Worm (Caenorhabditis elegans): ENCODE measurements around the gene ops-1.

The ops-1 gene

DNA sequence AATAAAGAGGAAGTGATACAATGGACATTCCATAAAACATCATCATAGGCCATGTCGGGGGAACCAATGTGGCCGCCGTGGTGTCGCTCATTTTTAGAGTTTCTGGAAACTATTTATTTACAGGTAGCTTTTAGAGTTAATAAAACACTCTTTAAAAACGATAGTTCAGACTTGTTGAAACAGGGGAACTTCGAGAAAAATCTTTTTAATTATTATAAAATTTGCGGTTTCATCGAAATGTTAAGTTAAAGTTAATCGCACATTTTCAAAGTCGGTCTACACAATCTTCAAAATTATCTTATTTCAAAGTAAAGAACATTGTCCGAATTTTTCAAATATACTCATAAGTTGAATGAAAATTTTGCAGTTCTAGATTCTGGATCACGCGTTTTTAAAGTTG lies at the start of gene ops-1:
TSS of gene ops-1 (minus strand) at position 101 of the 400 bp plus-strand sequence.
- TF ChIP-seq T23F11.4 (GFP tag; optimal IDR thresholded peaks at IDR 0.05): no peak
- no peak for TF ChIP-seq dmd-4 (tag; optimal IDR thresholded peaks at IDR 0.05; ENCODE audit: borderline replicate concordance)
- TF ChIP-seq hlh-15 (tag; optimal IDR thresholded peaks at IDR 0.05): no peak
- TF ChIP-seq lim-6 (tag; optimal IDR thresholded peaks at IDR 0.05): no peak
- no peak for TF ChIP-seq dve-1 (tag; optimal IDR thresholded peaks at IDR 0.05)

DNA sequence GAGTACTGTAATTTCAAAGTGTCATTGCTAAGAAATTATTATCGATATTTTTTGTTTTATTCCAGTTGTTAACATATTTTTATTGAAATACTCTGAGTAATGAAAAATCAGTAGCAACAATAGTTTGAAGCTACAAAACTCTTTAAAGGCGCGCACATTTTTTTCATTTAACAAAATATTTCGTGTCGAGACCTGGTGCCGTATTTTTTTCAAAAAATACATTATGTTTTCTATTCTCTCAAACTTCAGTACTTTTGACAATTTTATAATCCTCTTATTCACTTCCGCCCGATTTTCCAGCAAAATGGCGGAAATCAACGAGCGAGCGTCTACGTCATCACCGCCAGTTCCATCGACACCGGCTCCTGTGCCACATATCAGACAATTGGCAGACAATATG lies 49.7 kb upstream of the ops-1 start, which contains the start of gene blos-2:
TSS of gene blos-2 (plus strand) at position 301 of the 400 bp plus-strand sequence.
- TF ChIP-seq ceh-6 (GFP tag; optimal IDR thresholded peaks at IDR 0.05) (no peak), dve-1 (tag; optimal IDR thresholded peaks at IDR 0.05) (no peak), pha-2 (tag; optimal IDR thresholded peaks at IDR 0.05) (no peak), nhr-232 (tag; optimal IDR thresholded peaks at IDR 0.05) (no peak), che-1 (tag; optimal IDR thresholded peaks at IDR 0.05) (no peak), hlh-15 (tag; optimal IDR thresholded peaks at IDR 0.05) (no peak), dmd-4 (tag; optimal IDR thresholded peaks at IDR 0.05; ENCODE audit: borderline replicate concordance) (no peak), hlh-8 (tag; optimal IDR thresholded peaks at IDR 0.05) (no peak), elt-4 (tag; optimal IDR thresholded peaks at IDR 0.05) (no peak), syd-9 (tag; optimal IDR thresholded peaks at IDR 0.05) (no peak), pax-1 (tag; optimal IDR thresholded peaks at IDR 0.05) (no peak), ceh-45 (GFP tag; IDR thresholded peaks at IDR 0.05) (no peak), fax-1 (tag; optimal IDR thresholded peaks at IDR 0.05) (no peak), ceh-24 (tag; optimal IDR thresholded peaks at IDR 0.05) (no peak), hlh-30 (tag; optimal IDR thresholded peaks at IDR 0.05; ENCODE audit: insufficient read depth) (no peak), ets-4 (tag; optimal IDR thresholded peaks at IDR 0.05) (no peak), nhr-11 (tag; optimal IDR thresholded peaks at IDR 0.05) (no peak), tbx-2 (tag; optimal IDR thresholded peaks at IDR 0.05) (no peak), gmeb-2 (tag; optimal IDR thresholded peaks at IDR 0.05) (no peak)

DNA sequence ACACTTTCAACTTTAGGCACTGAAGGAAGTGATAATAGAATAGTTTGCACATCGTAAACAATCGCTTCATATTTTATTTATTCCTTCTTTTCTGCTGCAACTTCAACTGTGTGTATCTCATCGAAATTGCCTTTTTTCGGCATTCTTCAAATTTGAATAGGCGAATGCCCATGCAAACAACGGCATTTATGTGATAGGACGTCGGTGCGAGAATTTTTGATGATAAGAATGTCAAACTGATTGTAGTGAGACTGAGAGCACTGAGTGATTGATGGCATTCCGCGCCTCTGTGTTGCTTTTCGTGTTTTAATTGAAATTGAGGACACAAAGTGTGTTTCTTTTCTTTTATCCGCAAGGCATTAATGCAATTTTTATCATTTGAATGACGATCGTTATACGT lies 46.6 kb upstream of the ops-1 start:
- TF ChIP-seq rnt-1 (tag; optimal IDR thresholded peaks at IDR 0.05) (peak; percentile 11), elt-2 (tag; optimal IDR thresholded peaks at IDR 0.05) (peak; percentile 56), fkh-6 (tag; optimal IDR thresholded peaks at IDR 0.05) (no peak)

- TF ChIP-seq hlh-6 (tag; optimal IDR thresholded peaks at IDR 0.05) (no peak), ceh-48 (tag; optimal IDR thresholded peaks at IDR 0.05) (no peak), nhr-232 (tag; optimal IDR thresholded peaks at IDR 0.05) (no peak), ttx-3 (tag; optimal IDR thresholded peaks at IDR 0.05) (no peak), pha-2 (tag; optimal IDR thresholded peaks at IDR 0.05) (no peak), odd-2 (tag; optimal IDR thresholded peaks at IDR 0.05) (no peak), ceh-19 (GFP tag; optimal IDR thresholded peaks at IDR 0.05) (no peak), gmeb-2 (tag; optimal IDR thresholded peaks at IDR 0.05) (no peak), ceh-2 (tag; optimal IDR thresholded peaks at IDR 0.05) (no peak), ztf-16 (tag; optimal IDR thresholded peaks at IDR 0.05) (no peak), zip-5 (tag; optimal IDR thresholded peaks at IDR 0.05) (no peak)
Observed at ce11 chrIV:6329339-6329738, 45.2 kb upstream of the ops-1 start, which contains the start of gene seu-1. Gene seu-1 (plus strand): TSS chrIV:6329639.

- no peak for TF ChIP-seq lim-6 (tag; optimal IDR thresholded peaks at IDR 0.05)
- no peak for TF ChIP-seq ceh-31 (tag; optimal IDR thresholded peaks at IDR 0.05)
- TF ChIP-seq eyg-1 (tag; optimal IDR thresholded peaks at IDR 0.05): no peak
- TF ChIP-seq tbx-2 (tag; optimal IDR thresholded peaks at IDR 0.05): no peak
- no peak for TF ChIP-seq pha-4 (tag; optimal IDR thresholded peaks at IDR 0.05)
- TF ChIP-seq lin-11 (tag; optimal IDR thresholded peaks at IDR 0.05): no peak
- TF ChIP-seq nfya-1 (tag; optimal IDR thresholded peaks at IDR 0.05): no peak
- TF ChIP-seq elt-4 (tag; optimal IDR thresholded peaks at IDR 0.05): no peak
Observed at ce11 chrIV:6328198-6328597, 44.0 kb upstream of the ops-1 start.

Measured in whole organism, late embryonic.